Fruit fly (Drosophila melanogaster) whole organism, embryonic: ENCODE results near the gene ND-B16.6.

ENCODE experiments used
- ATbp ChIP-seq: fragments of 200-800 bp; sonication (Bioruptor generic); optimal IDR thresholded peaks from 2 replicates; lab custom pipeline; 2017; ENCODE audit warnings: missing biosample characterization, mild to moderate bottlenecking, missing genetic modification characterization, missing genetic modification reagents
- Abd-B ChIP-seq: fragments of 200-800 bp; sonication (Bioruptor generic); optimal IDR thresholded peaks from 2 replicates; lab custom pipeline; 2018; ENCODE audit warnings: missing biosample characterization, mild to moderate bottlenecking, missing genetic modification characterization, moderate library complexity
- Aef1 ChIP-seq: fragments of 200-800 bp; sonication (Bioruptor generic); IDR thresholded peaks from 3 replicates; pipeline ENCODE4 v1.3.6; 2022; ENCODE audit warnings: missing biosample characterization, missing genetic modification characterization
- Atf-2 ChIP-seq: fragments of 200-800 bp; sonication (Bioruptor generic); optimal IDR thresholded peaks from 2 replicates; lab custom pipeline; 2016; ENCODE audit warnings: missing biosample characterization, missing genetic modification characterization
- CG12071 ChIP-seq: fragments of 200-800 bp; sonication (Bioruptor generic); optimal IDR thresholded peaks from 3 replicates; lab custom pipeline; 2018; ENCODE audit warnings: missing biosample characterization, mild to moderate bottlenecking, missing genetic modification characterization
- CG12104 ChIP-seq: fragments of 200-800 bp; sonication (Bioruptor generic); optimal IDR thresholded peaks from 3 replicates; lab custom pipeline; 2016; ENCODE audit warnings: missing biosample characterization, missing genetic modification characterization
- CG1233 ChIP-seq: fragments of 200-800 bp; sonication (Bioruptor generic); optimal IDR thresholded peaks from 4 replicates; lab custom pipeline; 2018; ENCODE audit warnings: missing biosample characterization, mild to moderate bottlenecking, missing genetic modification characterization
- CG12659 ChIP-seq: fragments of 200-800 bp; sonication (Bioruptor generic); optimal IDR thresholded peaks from 3 replicates; lab custom pipeline; 2017; ENCODE audit warnings: mild to moderate bottlenecking, missing biosample characterization, missing genetic modification reagents, missing genetic modification characterization
- CG15479 ChIP-seq: fragments of 200-800 bp; sonication (Bioruptor generic); optimal IDR thresholded peaks from 3 replicates; lab custom pipeline; 2019; ENCODE audit warnings: missing biosample characterization, mild to moderate bottlenecking, missing genetic modification characterization, moderate library complexity
- CG15696 ChIP-seq: fragments of 200-800 bp; sonication (Bioruptor generic); optimal IDR thresholded peaks from 2 replicates; lab custom pipeline; 2019; ENCODE audit warnings: missing biosample characterization, mild to moderate bottlenecking, missing genetic modification characterization, moderate library complexity
- CG17359 ChIP-seq: fragments of 200-800 bp; sonication (Bioruptor generic); optimal IDR thresholded peaks from 3 replicates; lab custom pipeline; 2018; ENCODE audit warnings: missing biosample characterization, mild to moderate bottlenecking, missing genetic modification characterization, moderate library complexity
- CG1792 ChIP-seq: fragments of 200-800 bp; sonication (Bioruptor generic); optimal IDR thresholded peaks from 2 replicates; lab custom pipeline; 2016; ENCODE audit warnings: missing biosample characterization, missing genetic modification characterization
- CG1832 ChIP-seq: fragments of 200-800 bp; sonication (Bioruptor generic); optimal IDR thresholded peaks from 2 replicates; lab custom pipeline; 2017; ENCODE audit warnings: missing biosample characterization, mild to moderate bottlenecking, missing genetic modification characterization, inconsistent platforms
- CG32767 ChIP-seq: fragments of 200-800 bp; sonication (Bioruptor generic); IDR thresholded peaks from 2 replicates; pipeline ENCODE4 v1.3.6; 2022; ENCODE audit warnings: missing biosample characterization, missing genetic modification characterization
- CG34422 ChIP-seq: fragments of 200-800 bp; sonication (Bioruptor generic); IDR thresholded peaks from 3 replicates; pipeline ENCODE4 v1.3.6; 2022; ENCODE audit warnings: missing biosample characterization, missing genetic modification characterization
- CG3726 ChIP-seq: fragments of 200-800 bp; sonication (Bioruptor generic); IDR thresholded peaks from 3 replicates; pipeline ENCODE4, ENCODE4 v1.3.6; 2022; ENCODE audit warnings: missing biosample characterization, missing genetic modification characterization
- CG4730 ChIP-seq: fragments of 200-800 bp; sonication (Bioruptor generic); IDR thresholded peaks from 2 replicates; pipeline ENCODE4 v1.3.6; 2022; ENCODE audit warnings: missing biosample characterization, missing genetic modification characterization
- CG7271 ChIP-seq: fragments of 200-800 bp; sonication (Bioruptor generic); optimal IDR thresholded peaks from 2 replicates; lab custom pipeline; 2018; ENCODE audit warnings: missing biosample characterization, mild to moderate bottlenecking, missing genetic modification characterization, moderate library complexity
- CG8281 ChIP-seq: fragments of 200-800 bp; sonication (Bioruptor generic); optimal IDR thresholded peaks from 2 replicates; lab custom pipeline; 2018; ENCODE audit warnings: missing biosample characterization, mild to moderate bottlenecking, missing genetic modification characterization, moderate library complexity
- CG8765 ChIP-seq: fragments of 200-800 bp; sonication (Bioruptor generic); IDR thresholded peaks from 2 replicates; pipeline ENCODE4 v1.3.6; 2022; ENCODE audit warnings: missing biosample characterization, missing genetic modification characterization
- CG9932 ChIP-seq: fragments of 200-800 bp; sonication (Bioruptor generic); IDR thresholded peaks from 2 replicates; pipeline ENCODE4 v1.3.6; 2022; ENCODE audit warnings: missing biosample characterization, missing genetic modification characterization
- Dfd ChIP-seq, 2 experiments: fragments of >200 bp; optimal IDR thresholded peaks; 2 replicates each; lab custom pipeline; 2017; ENCODE audit warnings: missing biosample characterization in 2 of 2, missing genetic modification characterization in 2 of 2
- HLH4C ChIP-seq: fragments of 200-800 bp; sonication (Bioruptor generic); IDR thresholded peaks from 3 replicates; pipeline ENCODE4 v1.3.6; 2022; ENCODE audit warnings: missing biosample characterization, missing genetic modification characterization; ENCODE audit not compliant: partially characterized antibody
- Hr51 ChIP-seq, 2 experiments: fragments of 200-800 bp; sonication (Bioruptor generic); optimal IDR thresholded peaks; 2 replicates in 1 of 2; 3 replicates in 1 of 2; lab custom pipeline; 2016 to 2018; ENCODE audit warnings: missing biosample characterization in 2 of 2, missing genetic modification characterization in 2 of 2, mild to moderate bottlenecking in 1 of 2, moderate library complexity in 1 of 2
- Med ChIP-seq: fragments of 200-800 bp; sonication (Bioruptor generic); peaks from one replicate; lab custom pipeline; 2016; ENCODE audit warnings: missing biosample characterization, missing genetic modification characterization, mild to moderate bottlenecking, inconsistent platforms, moderate library complexity
- NC2β ChIP-seq: fragments of 200-800 bp; sonication (Bioruptor generic); optimal IDR thresholded peaks from 2 replicates; lab custom pipeline; 2016; ENCODE audit warnings: missing biosample characterization, missing genetic modification characterization
- Nf-YC ChIP-seq: fragments of 200-800 bp; optimal IDR thresholded peaks from 3 replicates; lab custom pipeline; 2019; ENCODE audit warnings: missing biosample characterization, mild to moderate bottlenecking, missing genetic modification characterization, moderate library complexity
- Poxn ChIP-seq: fragments of 200-800 bp; sonication (Bioruptor generic); IDR thresholded peaks from 2 replicates; pipeline ENCODE4 v1.3.6; 2022; ENCODE audit warnings: missing biosample characterization, missing genetic modification characterization
- Ravus ChIP-seq: fragments of 200-800 bp; sonication (Bioruptor generic); IDR thresholded peaks from 2 replicates; pipeline ENCODE4 v1.3.6; 2022; ENCODE audit warnings: missing biosample characterization, missing genetic modification characterization
- Sox100B ChIP-seq: fragments of 200-800 bp; sonication (Bioruptor generic); optimal IDR thresholded peaks from 3 replicates; lab custom pipeline; 2018; ENCODE audit warnings: missing biosample characterization, mild to moderate bottlenecking, missing genetic modification characterization
- Spps ChIP-seq: fragments of 200-800 bp; sonication (Bioruptor generic); optimal IDR thresholded peaks from 2 replicates; lab custom pipeline; 2018; ENCODE audit warnings: missing biosample characterization, mild to moderate bottlenecking, missing genetic modification characterization
- Ssrp ChIP-seq: fragments of 200-800 bp; sonication (Bioruptor generic); optimal IDR thresholded peaks from 2 replicates; lab custom pipeline; 2018; ENCODE audit warnings: missing biosample characterization, mild to moderate bottlenecking, missing genetic modification characterization, moderate library complexity
- Usf ChIP-seq: fragments of 200-800 bp; sonication (Bioruptor generic); optimal IDR thresholded peaks from 2 replicates; lab custom pipeline; 2017; ENCODE audit warnings: missing genotype, missing biosample characterization, missing genetic modification characterization
- Vsx1 ChIP-seq: fragments of 200-800 bp; sonication (Bioruptor generic); optimal IDR thresholded peaks from 2 replicates; lab custom pipeline; 2017; ENCODE audit warnings: missing biosample characterization, mild to moderate bottlenecking, missing genetic modification characterization, missing genetic modification reagents
- abd-A ChIP-seq: fragments of 200-800 bp; sonication (Bioruptor generic); optimal IDR thresholded peaks from 3 replicates; lab custom pipeline; 2019; ENCODE audit warnings: missing biosample characterization, mild to moderate bottlenecking, missing genetic modification characterization, moderate library complexity
- amos ChIP-seq: fragments of 200-800 bp; sonication (Bioruptor generic); IDR thresholded peaks from 2 replicates; pipeline ENCODE4 v1.3.6; 2022; ENCODE audit warnings: missing biosample characterization, missing genetic modification characterization; ENCODE audit not compliant: partially characterized antibody
- ci ChIP-seq: fragments of 200-800 bp; sonication (Bioruptor generic); IDR thresholded peaks from 3 replicates; pipeline ENCODE4 v1.3.6; 2022; ENCODE audit warnings: missing biosample characterization, missing genetic modification characterization
- crp ChIP-seq, 2 experiments: fragments of 200-800 bp; sonication (Bioruptor generic); optimal IDR thresholded peaks; 2 replicates in 1 of 2; 3 replicates in 1 of 2; lab custom pipeline; 2017; ENCODE audit warnings: missing biosample characterization in 2 of 2, missing genetic modification characterization in 2 of 2, mild to moderate bottlenecking in 1 of 2, moderate library complexity in 1 of 2
- ems ChIP-seq: fragments of 200-800 bp; sonication (Bioruptor generic); optimal IDR thresholded peaks from 3 replicates; lab custom pipeline; 2016; ENCODE audit warnings: missing biosample characterization, missing genetic modification characterization
- ewg ChIP-seq: fragments of 200-800 bp; sonication (Bioruptor generic); optimal IDR thresholded peaks from 3 replicates; lab custom pipeline; 2017; ENCODE audit warnings: mild to moderate bottlenecking, missing biosample characterization, missing genetic modification reagents, missing genetic modification characterization
- ftz-f1 ChIP-seq: fragments of 200-800 bp; sonication (Bioruptor generic); optimal IDR thresholded peaks from 2 replicates; lab custom pipeline; 2016; ENCODE audit warnings: missing biosample characterization, missing genetic modification characterization
- h ChIP-seq: fragments of >200 bp; optimal IDR thresholded peaks from 2 replicates; lab custom pipeline; 2017
- lola ChIP-seq, 3 experiments: fragments of >200 bp in 2 of 3; fragments of 200-800 bp in 1 of 3; sonication (Bioruptor generic) in 1 of 3; optimal IDR thresholded peaks; 2 replicates each; lab custom pipeline; 2017 to 2019; ENCODE audit warnings: missing biosample characterization in 3 of 3, missing genetic modification characterization in 3 of 3, mild to moderate bottlenecking in 1 of 3, moderate library complexity in 1 of 3
- otp ChIP-seq: fragments of 200-800 bp; sonication (Bioruptor generic); IDR thresholded peaks from 3 replicates; pipeline ENCODE4, ENCODE4 v1.3.6; 2022; ENCODE audit warnings: missing biosample characterization, missing genetic modification characterization
- repo ChIP-seq: fragments of 200-800 bp; sonication (Bioruptor generic); optimal IDR thresholded peaks from 2 replicates; lab custom pipeline; 2016; ENCODE audit warnings: missing biosample characterization, missing genetic modification characterization
- scrt ChIP-seq: fragments of 200-800 bp; sonication (Bioruptor generic); optimal IDR thresholded peaks from 2 replicates; lab custom pipeline; 2018; ENCODE audit warnings: missing biosample characterization, mild to moderate bottlenecking, missing genetic modification characterization, moderate library complexity
- seq ChIP-seq: fragments of 200-800 bp; sonication (Bioruptor generic); IDR thresholded peaks from 2 replicates; pipeline ENCODE4 v1.3.6; 2022; ENCODE audit warnings: missing biosample characterization, missing genetic modification characterization
- shn ChIP-seq: fragments of 200-800 bp; sonication (Bioruptor generic); optimal IDR thresholded peaks from 3 replicates; lab custom pipeline; 2016; ENCODE audit warnings: missing biosample characterization, missing genetic modification characterization
- sna ChIP-seq: fragments of 200-800 bp; sonication (Bioruptor generic); IDR thresholded peaks from 2 replicates; pipeline ENCODE4 v1.3.6; 2022; ENCODE audit warnings: missing biosample characterization, missing genetic modification characterization; ENCODE audit not compliant: partially characterized antibody
- tup ChIP-seq: fragments of 200-800 bp; sonication (Bioruptor generic); optimal IDR thresholded peaks from 2 replicates; lab custom pipeline; 2016; ENCODE audit warnings: missing biosample characterization, mild to moderate bottlenecking, missing genetic modification characterization, moderate library complexity
- yki ChIP-seq: fragments of >200 bp; optimal IDR thresholded peaks from 3 replicates; lab custom pipeline; 2018

Gene ND-B16.6

DNA sequence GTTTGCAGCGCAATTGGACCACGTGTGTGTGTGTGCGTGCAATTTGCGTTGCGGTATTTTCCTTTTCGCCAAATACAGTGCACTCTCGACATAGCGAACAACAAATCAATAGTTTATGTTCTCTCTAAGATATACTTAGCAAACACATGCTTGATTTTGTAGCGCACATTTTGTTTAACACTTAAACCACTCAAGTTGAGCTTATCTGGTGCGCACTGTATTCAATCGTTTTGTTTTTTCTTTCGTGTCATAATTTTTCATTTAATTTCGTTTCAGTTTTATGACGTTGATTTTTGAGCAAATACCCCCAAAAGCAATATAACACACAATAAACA, 16.1 kb upstream of the ND-B16.6 start (continued):
- TF ChIP-seq CG8765 (GFP tag; lab: Robert Waterston, UW) (peak; percentile 62; the same call in 1 of the 2 replicates), CG4730 (GFP tag; lab: Robert Waterston, UW) (peak; percentile 84), seq (peak; percentile 85), shn (GFP tag; lab: Kevin White, UChicago) (peak; percentile 69), Hr51 (GFP tag; optimal IDR thresholded peaks at IDR 0.05; lab: Kevin White, UChicago) (peak; percentile 76 to 86), Aef1 (peak; percentile 92), sna (GFP tag; lab: Robert Waterston, UW) (no peak), NC2β (GFP tag; lab: Kevin White, UChicago) (peak; percentile 45), repo (GFP tag; lab: Kevin White, UChicago) (peak; percentile 57), Spps (no peak), Nf-YC (tag; lab: Kevin White, UChicago) (peak; percentile 72), HLH4C (GFP tag; lab: Robert Waterston, UW) (no peak), ci (GFP tag; lab: Robert Waterston, UW) (peak; percentile 93), Abd-B (GFP tag; lab: Kevin White, UChicago) (peak; percentile 82), CG3726 (GFP tag; lab: Robert Waterston, UW) (peak; percentile 69; the same call in 2 of the 3 replicates), Vsx1 (peak; percentile 42), Ravus (GFP tag; lab: Robert Waterston, UW) (peak; percentile 77), ewg (GFP tag; lab: Kevin White, UChicago) (peak; percentile 54), CG34422 (GFP tag; lab: Robert Waterston, UW) (peak; percentile 93), CG1792 (GFP tag; lab: Kevin White, UChicago) (peak; percentile 81), Dfd (GFP tag; optimal IDR thresholded peaks at IDR 0.05; lab: Kevin White, UChicago) (no peak), tup (GFP tag; lab: Kevin White, UChicago) (peak; percentile 41), yki (no peak), scrt (GFP tag; lab: Kevin White, UChicago) (peak; percentile 70), CG1233 (peak; percentile 82), CG1832 (GFP tag; lab: Kevin White, UChicago) (no peak), otp (GFP tag; lab: Robert Waterston, UW) (peak; percentile 76), lola (GFP tag; optimal IDR thresholded peaks at IDR 0.05; lab: Kevin White, UChicago) (peak in 1 of 3 experiments; percentile 20), CG9932 (peak; percentile 95), ftz-f1 (no peak), Sox100B (peak; percentile 76), Med (peak; percentile 99), CG8281 (tag; lab: Kevin White, UChicago) (peak; percentile 54), CG7271 (tag; lab: Kevin White, UChicago) (no peak), CG12104 (GFP tag; lab: Kevin White, UChicago) (peak; percentile 64), crp (GFP tag; optimal IDR thresholded peaks at IDR 0.05; lab: Kevin White, UChicago) (no peak), Ssrp (tag; lab: Kevin White, UChicago) (peak; percentile 58), Usf (peak; percentile 62), CG32767 (GFP tag; lab: Robert Waterston, UW) (peak; percentile 82), abd-A (tag; lab: Kevin White, UChicago) (no peak), Atf-2 (GFP tag; lab: Kevin White, UChicago) (peak; percentile 66), ems (GFP tag; lab: Kevin White, UChicago) (peak; percentile 75), h (lab: Kevin White, UChicago) (no peak), CG12071 (GFP tag; lab: Kevin White, UChicago) (peak; percentile 87), amos (GFP tag; lab: Robert Waterston, UW) (no peak), CG12659 (GFP tag; lab: Kevin White, UChicago) (peak; percentile 78), CG15479 (no peak), Poxn (GFP tag; lab: Robert Waterston, UW) (peak; percentile 74), ATbp (GFP tag; lab: Kevin White, UChicago) (peak; percentile 71), CG17359 (tag; lab: Kevin White, UChicago) (peak; percentile 87), CG15696 (tag; lab: Kevin White, UChicago) (peak; percentile 51)
